Fruit fly (Drosophila melanogaster): ENCODE data around the gene CG3123.

DNA sequence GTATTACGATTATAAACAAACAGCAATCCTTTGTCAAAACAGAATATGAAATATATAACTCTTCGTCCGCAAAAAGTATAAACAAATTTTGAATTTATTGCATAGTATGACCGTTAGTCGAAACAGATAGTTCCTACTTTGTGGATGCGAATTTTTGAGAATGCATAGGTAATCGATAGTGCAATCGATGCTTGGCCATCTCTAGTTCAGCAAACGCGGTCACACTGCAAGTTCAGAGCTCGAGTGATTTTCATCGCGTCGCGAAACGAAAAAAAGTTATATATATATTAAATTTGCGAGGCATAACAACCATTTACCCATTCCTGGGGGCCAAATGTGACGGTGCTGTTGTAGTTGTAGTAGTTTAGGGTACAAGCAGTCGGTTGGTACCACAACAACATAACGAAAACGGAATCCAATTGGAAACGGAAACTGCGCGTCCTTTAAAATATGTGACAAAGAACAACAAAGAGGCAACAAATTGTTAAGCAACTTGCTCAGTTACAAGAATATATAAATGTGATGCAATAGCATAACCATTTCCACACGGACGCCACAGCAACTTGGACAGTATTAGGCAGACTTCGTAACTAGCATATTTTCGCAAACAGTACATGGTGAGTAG, 31.8 kb upstream of the CG3123 start, which contains the start of gene CG2991:
- TF ChIP-seq CG8478 (optimal IDR thresholded peaks at IDR 0.05) = no peak
- peak; percentile 7 to 57 for TF ChIP-seq CTCF (optimal IDR thresholded peaks at IDR 0.05)

All from S2 (cell line).